Worm (Caenorhabditis elegans) whole organism, L1 larva: ENCODE measurements around the gene F11D5.1.

Source experiments
- C34B4.2 ChIP-seq: sonication (generic microtip); optimal IDR thresholded peaks from 2 replicates; lab custom pipeline; 2017; ENCODE audit warnings: mild to moderate bottlenecking, missing genetic modification characterization, missing compliant biosample characterization
- aly-2 ChIP-seq: fragments of 150-350 bp; optimal IDR thresholded peaks from 2 replicates; lab custom pipeline; 2014; ENCODE audit warnings: missing biosample characterization, missing genetic modification characterization
- ama-1 ChIP-seq: fragments of 150-350 bp; optimal IDR thresholded peaks from 2 replicates; lab custom pipeline; 2014
- dpl-1 ChIP-seq, 3 experiments: fragments of 150-350 bp in 2 of 3; sonication (generic microtip) in 1 of 3; optimal IDR thresholded peaks; 2 replicates each; lab custom pipeline; 2014 to 2017; ENCODE audit warnings: missing biosample characterization in 3 of 3, missing genetic modification characterization in 3 of 3, missing genetic modification reagents in 3 of 3
- egl-27 ChIP-seq, 2 experiments: fragments of 150-350 bp in 1 of 2; sonication (generic microtip); optimal IDR thresholded peaks; 3 replicates each; lab custom pipeline; 2017 to 2018; ENCODE audit warnings: missing biosample characterization in 2 of 2, missing genetic modification characterization in 2 of 2, missing genetic modification reagents in 2 of 2
- fkh-10 ChIP-seq: sonication (generic microtip); optimal IDR thresholded peaks from 2 replicates; lab custom pipeline; 2017; ENCODE audit warnings: missing biosample characterization, missing genetic modification reagents, missing genetic modification characterization
- fos-1 ChIP-seq: fragments of 150-350 bp; optimal IDR thresholded peaks from 2 replicates; lab custom pipeline; 2014; ENCODE audit warnings: missing biosample characterization, missing genetic modification characterization
- hlh-4 ChIP-seq: sonication (generic microtip); optimal IDR thresholded peaks from 2 replicates; lab custom pipeline; 2016; ENCODE audit warnings: mild to moderate bottlenecking, missing genetic modification characterization, missing compliant biosample characterization
- mdl-1 ChIP-seq, 2 experiments: fragments of 150-350 bp; optimal IDR thresholded peaks; 2 replicates each; lab custom pipeline; 2014 to 2017; ENCODE audit warnings: missing biosample characterization in 2 of 2, missing genetic modification characterization in 2 of 2, inconsistent platforms in 1 of 2
- nhr-237 ChIP-seq: fragments of 150-350 bp; optimal IDR thresholded peaks from 2 replicates; lab custom pipeline; 2014; ENCODE audit warnings: missing biosample characterization, missing genetic modification characterization
- skn-1 ChIP-seq: fragments of 150-350 bp; optimal IDR thresholded peaks from 2 replicates; lab custom pipeline; 2014; ENCODE audit warnings: missing biosample characterization, missing genetic modification characterization
- snpc-4 ChIP-seq: fragments of 150-350 bp; optimal IDR thresholded peaks from 2 replicates; lab custom pipeline; 2014; ENCODE audit warnings: missing biosample characterization, missing genetic modification characterization
- sptf-1 ChIP-seq: fragments of 150-350 bp; optimal IDR thresholded peaks from 2 replicates; lab custom pipeline; 2014; ENCODE audit warnings: missing biosample characterization, missing genetic modification characterization
- unc-62 ChIP-seq: fragments of 150-350 bp; optimal IDR thresholded peaks from 2 replicates; lab custom pipeline; 2014; ENCODE audit warnings: missing biosample characterization, missing genetic modification reagents, missing genetic modification characterization

- TF ChIP-seq dpl-1 (GFP tag; optimal IDR thresholded peaks at IDR 0.05; lab: Kevin White, UChicago), result no peak
- TF ChIP-seq ama-1, result no peak
- TF ChIP-seq hlh-4 (tag; lab: Kevin White, UChicago), result no peak
- no peak for TF ChIP-seq aly-2
- no peak for TF ChIP-seq fkh-10 (GFP tag; lab: Kevin White, UChicago)
- TF ChIP-seq fos-1 (tag; lab: Kevin White, UChicago), result no peak
- TF ChIP-seq skn-1 (tag; lab: Kevin White, UChicago), result no peak
- TF ChIP-seq C34B4.2 (tag; lab: Kevin White, UChicago), result no peak
- no peak for TF ChIP-seq snpc-4 (tag; lab: Kevin White, UChicago)
- TF ChIP-seq mdl-1 (tag; optimal IDR thresholded peaks at IDR 0.05; lab: Kevin White, UChicago), result no peak
- TF ChIP-seq sptf-1 (tag; lab: Kevin White, UChicago), result no peak
- no peak for TF ChIP-seq unc-62 (GFP tag; lab: Kevin White, UChicago)
- TF ChIP-seq nhr-237 (tag; lab: Kevin White, UChicago), result no peak
- TF ChIP-seq egl-27 (tag; optimal IDR thresholded peaks at IDR 0.05; lab: Kevin White, UChicago), result no peak
Observed at ce11 chrX:3334115-3334514, 1.2 kb downstream of the F11D5.1 start.
